Worm (Caenorhabditis elegans) whole organism, L1 larva: ENCODE results near the gene npp-20.

Experiments
- C04F5.9 ChIP-seq: sonication (generic microtip); optimal IDR thresholded peaks from 2 replicates; lab custom pipeline; 2016; ENCODE audit warnings: missing genetic modification characterization, missing compliant biosample characterization
- Y116A8C.19 ChIP-seq: sonication (generic microtip); optimal IDR thresholded peaks from 2 replicates; lab custom pipeline; 2016; ENCODE audit warnings: missing compliant biosample characterization, missing genetic modification characterization, borderline replicate concordance
- aha-1 ChIP-seq: fragments of 150-350 bp; optimal IDR thresholded peaks from 2 replicates; lab custom pipeline; 2014; ENCODE audit warnings: missing biosample characterization, missing genetic modification characterization
- alr-1 ChIP-seq: fragments of 200-800 bp; sonication (Bioruptor generic); optimal IDR thresholded peaks from 2 replicates; lab custom pipeline; 2018; ENCODE audit warnings: borderline replicate concordance, mild to moderate bottlenecking, missing genetic modification characterization, missing compliant biosample characterization
- aly-2 ChIP-seq: fragments of 150-350 bp; optimal IDR thresholded peaks from 2 replicates; lab custom pipeline; 2014; ENCODE audit warnings: missing biosample characterization, missing genetic modification characterization
- blmp-1 ChIP-seq: fragments of 150-350 bp; optimal IDR thresholded peaks from 2 replicates; lab custom pipeline; 2014; ENCODE audit warnings: missing biosample characterization, missing genetic modification characterization
- ceh-8 ChIP-seq: fragments of 200-800 bp; sonication (Bioruptor generic); optimal IDR thresholded peaks from 2 replicates; lab custom pipeline; 2018; ENCODE audit warnings: mild to moderate bottlenecking, missing genetic modification characterization, moderate library complexity, missing compliant biosample characterization
- ceh-82 ChIP-seq, 3 experiments: fragments of 150-350 bp in 1 of 3; sonication (generic microtip) in 2 of 3; optimal IDR thresholded peaks; 2 replicates each; lab custom pipeline; 2014 to 2017; ENCODE audit warnings: missing biosample characterization in 3 of 3, missing genetic modification characterization in 3 of 3
- ceh-90 ChIP-seq: sonication (generic microtip); optimal IDR thresholded peaks from 2 replicates; lab custom pipeline; 2016; ENCODE audit warnings: missing genetic modification characterization, missing compliant biosample characterization
- dsc-1 ChIP-seq: sonication (generic microtip); optimal IDR thresholded peaks from 2 replicates; lab custom pipeline; 2016; ENCODE audit warnings: mild to moderate bottlenecking, missing genetic modification characterization, missing compliant biosample characterization
- efl-1 ChIP-seq, 4 experiments: fragments of 150-350 bp; optimal IDR thresholded peaks in 3 of 4; peaks in 1 of 4; 1 replicate in 1 of 4; 2 replicates in 3 of 4; lab custom pipeline; 2014; ENCODE audit warnings: missing biosample characterization in 2 of 4, missing genetic modification characterization in 2 of 4, missing genetic modification reagents in 2 of 4
- egl-13 ChIP-seq: sonication (generic microtip); optimal IDR thresholded peaks from 2 replicates; lab custom pipeline; 2016; ENCODE audit warnings: missing genotype, missing genetic modification reagents, missing genetic modification characterization, missing compliant biosample characterization
- egl-27 ChIP-seq, 2 experiments: fragments of 150-350 bp in 1 of 2; sonication (generic microtip); optimal IDR thresholded peaks; 3 replicates each; lab custom pipeline; 2017 to 2018; ENCODE audit warnings: missing biosample characterization in 2 of 2, missing genetic modification characterization in 2 of 2, missing genetic modification reagents in 2 of 2
- elt-3 ChIP-seq, 6 experiments: fragments of 150-350 bp in 1 of 6; sonication (generic microtip); optimal IDR thresholded peaks; 2 replicates each; lab custom pipeline; 2017 to 2018; ENCODE audit warnings: missing biosample characterization in 6 of 6, missing genetic modification characterization in 6 of 6, inconsistent platforms in 1 of 6
- fos-1 ChIP-seq: fragments of 150-350 bp; optimal IDR thresholded peaks from 2 replicates; lab custom pipeline; 2014; ENCODE audit warnings: missing biosample characterization, missing genetic modification characterization
- hlh-17 ChIP-seq: fragments of 200-800 bp; sonication (Bioruptor generic); optimal IDR thresholded peaks from 2 replicates; lab custom pipeline; 2018; ENCODE audit warnings: missing genetic modification characterization, mild to moderate bottlenecking, missing compliant biosample characterization, moderate library complexity, borderline replicate concordance
- irx-1 ChIP-seq: sonication (generic microtip); optimal IDR thresholded peaks from 2 replicates; lab custom pipeline; 2016; ENCODE audit warnings: missing genetic modification characterization, missing compliant biosample characterization
- isw-1 ChIP-seq: fragments of 200-800 bp; sonication (Bioruptor generic); IDR thresholded peaks from 2 replicates; pipeline ENCODE4 v1.3.6; 2022; ENCODE audit warnings: missing genetic modification characterization, missing compliant biosample characterization
- lin-14 ChIP-seq: fragments of 200-800 bp; sonication (Bioruptor generic); optimal IDR thresholded peaks from 2 replicates; lab custom pipeline; 2018; ENCODE audit warnings: mild to moderate bottlenecking, missing genetic modification characterization, moderate library complexity, missing compliant biosample characterization
- lin-15B ChIP-seq: fragments of 150-350 bp; sonication (generic microtip); optimal IDR thresholded peaks from 3 replicates; lab custom pipeline; 2014; ENCODE audit warnings: missing biosample characterization, missing genetic modification characterization
- lin-35 ChIP-seq, 2 experiments: fragments of 150-350 bp; optimal IDR thresholded peaks; 2 replicates each; lab custom pipeline; 2014; ENCODE audit warnings: missing biosample characterization in 2 of 2, missing genetic modification characterization in 2 of 2, missing genetic modification reagents in 2 of 2
- lir-3 ChIP-seq: sonication (generic microtip); optimal IDR thresholded peaks from 2 replicates; lab custom pipeline; 2016; ENCODE audit warnings: mild to moderate bottlenecking, missing genetic modification characterization, moderate library complexity, missing compliant biosample characterization; ENCODE audit not compliant: poor library complexity
- mdl-1 ChIP-seq, 2 experiments: fragments of 150-350 bp; optimal IDR thresholded peaks; 2 replicates each; lab custom pipeline; 2014 to 2017; ENCODE audit warnings: missing biosample characterization in 2 of 2, missing genetic modification characterization in 2 of 2, inconsistent platforms in 1 of 2
- mep-1 ChIP-seq: fragments of 150-350 bp; optimal IDR thresholded peaks from 2 replicates; lab custom pipeline; 2014; ENCODE audit warnings: missing biosample characterization, missing genetic modification characterization
- nhr-11 ChIP-seq: fragments of 150-350 bp; optimal IDR thresholded peaks from 2 replicates; lab custom pipeline; 2014; ENCODE audit warnings: missing biosample characterization, missing genetic modification characterization
- nhr-12 ChIP-seq: sonication (generic microtip); optimal IDR thresholded peaks from 2 replicates; lab custom pipeline; 2017; ENCODE audit warnings: missing biosample characterization, missing genetic modification characterization
- nhr-19 ChIP-seq: fragments of 200-800 bp; sonication (Bioruptor generic); conservative IDR thresholded peaks from 2 replicates; pipeline ENCODE4 v1.3.6; 2022; ENCODE audit warnings: missing genetic modification characterization, missing compliant biosample characterization
- nhr-20 ChIP-seq: sonication (generic microtip); optimal IDR thresholded peaks from 2 replicates; lab custom pipeline; 2016; ENCODE audit warnings: mild to moderate bottlenecking, missing genetic modification characterization, missing compliant biosample characterization
- nhr-28 ChIP-seq: fragments of 150-350 bp; optimal IDR thresholded peaks from 2 replicates; lab custom pipeline; 2014; ENCODE audit warnings: missing biosample characterization, missing genetic modification characterization
- nhr-47 ChIP-seq: sonication (generic microtip); optimal IDR thresholded peaks from 2 replicates; lab custom pipeline; 2016; ENCODE audit warnings: mild to moderate bottlenecking, missing genetic modification characterization, moderate library complexity, missing compliant biosample characterization
- nhr-77 ChIP-seq: fragments of 150-350 bp; optimal IDR thresholded peaks from 2 replicates; lab custom pipeline; 2014; ENCODE audit warnings: missing biosample characterization, missing genetic modification characterization
- nhr-84 ChIP-seq: sonication (generic microtip); optimal IDR thresholded peaks from 2 replicates; lab custom pipeline; 2017; ENCODE audit warnings: missing biosample characterization, missing genetic modification characterization
- nhr-85 ChIP-seq: sonication (generic microtip); peaks from one replicate; lab custom pipeline; 2016; ENCODE audit warnings: missing genetic modification characterization, inconsistent platforms, missing compliant biosample characterization
- nhr-90 ChIP-seq: sonication (generic microtip); optimal IDR thresholded peaks from 2 replicates; lab custom pipeline; 2016; ENCODE audit warnings: mild to moderate bottlenecking, missing genetic modification characterization, missing compliant biosample characterization; ENCODE audit not compliant: poor library complexity
- pag-3 ChIP-seq: sonication (generic microtip); optimal IDR thresholded peaks from 2 replicates; lab custom pipeline; 2017; ENCODE audit warnings: missing genetic modification characterization, mild to moderate bottlenecking, missing compliant biosample characterization, antibody characterized with exemption, borderline replicate concordance; ENCODE audit not compliant: insufficient read depth
- pax-3 ChIP-seq: fragments of 200-800 bp; sonication (Bioruptor generic); optimal IDR thresholded peaks from 2 replicates; lab custom pipeline; 2018; ENCODE audit warnings: mild to moderate bottlenecking, missing genetic modification characterization, moderate library complexity, missing compliant biosample characterization
- skn-1 ChIP-seq: fragments of 150-350 bp; optimal IDR thresholded peaks from 2 replicates; lab custom pipeline; 2014; ENCODE audit warnings: missing biosample characterization, missing genetic modification characterization
- snpc-4 ChIP-seq: fragments of 150-350 bp; optimal IDR thresholded peaks from 2 replicates; lab custom pipeline; 2014; ENCODE audit warnings: missing biosample characterization, missing genetic modification characterization
- snu-23 ChIP-seq: sonication (generic microtip); optimal IDR thresholded peaks from 2 replicates; lab custom pipeline; 2016; ENCODE audit warnings: missing genetic modification characterization, missing compliant biosample characterization
- sup-37 ChIP-seq: fragments of 200-800 bp; sonication (Bioruptor generic); optimal IDR thresholded peaks from 2 replicates; lab custom pipeline; 2018; ENCODE audit warnings: mild to moderate bottlenecking, missing genetic modification characterization, missing compliant biosample characterization
- swsn-7 ChIP-seq: sonication (generic microtip); optimal IDR thresholded peaks from 2 replicates; lab custom pipeline; 2016; ENCODE audit warnings: missing genetic modification characterization, missing compliant biosample characterization
- unc-130 ChIP-seq: fragments of 150-350 bp; optimal IDR thresholded peaks from 2 replicates; lab custom pipeline; 2017; ENCODE audit warnings: missing biosample characterization, missing genetic modification characterization, inconsistent platforms
- unc-62 ChIP-seq: fragments of 150-350 bp; optimal IDR thresholded peaks from 2 replicates; lab custom pipeline; 2014; ENCODE audit warnings: missing biosample characterization, missing genetic modification reagents, missing genetic modification characterization
- unc-98 ChIP-seq: fragments of 200-800 bp; sonication (Bioruptor generic); IDR thresholded peaks from 2 replicates; pipeline ENCODE4 v1.3.6; 2022; ENCODE audit warnings: missing genetic modification characterization, missing compliant biosample characterization
- vab-15 ChIP-seq: sonication (generic microtip); optimal IDR thresholded peaks from 2 replicates; lab custom pipeline; 2017; ENCODE audit warnings: missing genotype, mild to moderate bottlenecking, missing genetic modification characterization, missing compliant biosample characterization
- xbp-1 ChIP-seq: sonication (generic microtip); optimal IDR thresholded peaks from 2 replicates; lab custom pipeline; 2016; ENCODE audit warnings: missing genetic modification characterization, missing compliant biosample characterization
- zip-4 ChIP-seq: fragments of 200-800 bp; sonication (Bioruptor generic); optimal IDR thresholded peaks from 2 replicates; lab custom pipeline; 2018; ENCODE audit warnings: mild to moderate bottlenecking, missing genetic modification characterization, moderate library complexity, missing compliant biosample characterization
- ztf-4 ChIP-seq: fragments of 150-350 bp; optimal IDR thresholded peaks from 2 replicates; lab custom pipeline; 2014; ENCODE audit warnings: missing biosample characterization, missing genetic modification characterization

The npp-20 gene

DNA sequence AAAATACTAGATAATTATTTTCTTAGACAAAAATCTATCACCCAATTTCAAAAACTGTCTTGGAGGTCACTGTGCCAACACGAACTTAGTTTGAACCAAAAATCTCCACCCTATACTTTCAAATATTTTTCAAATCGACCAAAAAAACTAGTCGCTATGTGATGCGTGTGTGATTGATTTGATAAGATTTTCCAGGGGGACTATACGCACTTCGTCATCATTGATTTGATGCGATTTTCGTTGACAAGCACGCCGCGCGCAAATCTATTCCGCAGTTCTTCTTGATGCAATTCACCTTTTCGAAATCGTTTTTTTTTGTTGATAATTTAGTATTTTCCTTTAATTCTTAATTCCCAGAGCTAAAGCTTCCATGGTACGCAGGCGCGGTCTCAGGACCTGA is 42.4 kb downstream of the npp-20 start:
- TF ChIP-seq egl-13: no peak
- TF ChIP-seq dsc-1: no peak
- TF ChIP-seq irx-1: no peak
- no peak for TF ChIP-seq lin-15B (tag; lab: Kevin White, UChicago)
- TF ChIP-seq nhr-90 (tag; lab: Kevin White, UChicago): no peak
- peak; percentile 69 for TF ChIP-seq nhr-85 (tag; lab: Kevin White, UChicago)
- no peak for TF ChIP-seq snu-23 (GFP tag; lab: Kevin White, UChicago)
- no peak for TF ChIP-seq alr-1
- TF ChIP-seq unc-130 (tag; lab: Kevin White, UChicago): no peak
- peak; percentile 27 for TF ChIP-seq lin-14
- TF ChIP-seq nhr-20 (tag; lab: Kevin White, UChicago): peak; percentile 20
- TF ChIP-seq pax-3: no peak
- no peak for TF ChIP-seq ceh-8 (GFP tag; lab: Kevin White, UChicago)
- no peak for TF ChIP-seq pag-3 (tag; lab: Kevin White, UChicago)
- TF ChIP-seq unc-62 (GFP tag; lab: Kevin White, UChicago): no peak
- TF ChIP-seq nhr-12 (tag; lab: Kevin White, UChicago): no peak
- TF ChIP-seq ceh-90 (tag; lab: Kevin White, UChicago): no peak
- no peak for TF ChIP-seq isw-1 (GFP tag; lab: Robert Waterston, UW)
- no peak for TF ChIP-seq hlh-17
- no peak for TF ChIP-seq nhr-11 (tag; lab: Kevin White, UChicago)
- TF ChIP-seq nhr-28 (tag; lab: Kevin White, UChicago): no peak
- TF ChIP-seq nhr-77 (tag; lab: Kevin White, UChicago): no peak
- TF ChIP-seq fos-1 (tag; lab: Kevin White, UChicago): no peak
- peak in 4 of 6 experiments; percentile 30 to 71 (median 43) for TF ChIP-seq elt-3 (tag; optimal IDR thresholded peaks at IDR 0.05; lab: Kevin White, UChicago)
- TF ChIP-seq mep-1 (tag; lab: Kevin White, UChicago): no peak
- peak; percentile 51 for TF ChIP-seq blmp-1 (tag; lab: Kevin White, UChicago)
- TF ChIP-seq lin-35 (GFP tag; optimal IDR thresholded peaks at IDR 0.05; lab: Kevin White, UChicago): peak in 1 of 2 experiments; percentile 21
- peak in 1 of 2 experiments; percentile 31 for TF ChIP-seq mdl-1 (tag; optimal IDR thresholded peaks at IDR 0.05; lab: Kevin White, UChicago)

DNA sequence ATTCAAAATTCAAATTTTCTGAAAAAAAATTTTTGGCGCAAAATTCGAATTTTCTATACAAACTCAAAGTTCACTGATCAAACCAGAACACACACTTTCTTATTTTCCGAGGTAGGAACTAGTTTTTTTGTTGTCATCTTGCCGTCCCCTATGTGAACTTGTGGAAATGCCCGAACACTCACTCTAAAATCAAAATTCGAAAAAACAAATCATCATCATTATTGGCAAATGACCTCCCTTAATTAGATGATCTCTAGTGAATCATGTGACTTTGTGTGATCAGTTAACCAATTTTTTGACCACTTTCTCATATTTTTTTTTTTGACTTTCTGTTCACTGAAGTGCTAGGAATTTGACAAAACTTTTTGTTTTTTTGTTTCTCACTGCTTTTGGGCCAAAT is 43.3 kb downstream of the npp-20 start:
- TF ChIP-seq nhr-85 (tag; lab: Kevin White, UChicago) (peak; percentile 57), nhr-47 (tag; lab: Kevin White, UChicago) (no peak), blmp-1 (tag; lab: Kevin White, UChicago) (peak; percentile 32), vab-15 (tag; lab: Kevin White, UChicago) (no peak), egl-13 (no peak), hlh-17 (no peak), zip-4 (GFP tag; lab: Kevin White, UChicago) (no peak), ztf-4 (tag; lab: Kevin White, UChicago) (no peak), pax-3 (no peak), xbp-1 (tag; lab: Kevin White, UChicago) (no peak), snpc-4 (tag; lab: Kevin White, UChicago) (no peak), dsc-1 (no peak), aha-1 (tag; lab: Kevin White, UChicago) (no peak), snu-23 (GFP tag; lab: Kevin White, UChicago) (no peak), unc-98 (GFP tag; lab: Robert Waterston, UW) (no peak), nhr-19 (GFP tag; lab: Robert Waterston, UW) (no peak), aly-2 (tag; lab: Kevin White, UChicago) (no peak), egl-27 (tag; optimal IDR thresholded peaks at IDR 0.05; lab: Kevin White, UChicago) (no peak), lir-3 (tag; lab: Kevin White, UChicago) (no peak), lin-14 (peak; percentile 30), efl-1 (optimal IDR thresholded peaks at IDR 0.05; lab: Kevin White, UChicago) (no peak), efl-1 (GFP tag; optimal IDR thresholded peaks at IDR 0.05 in 1 of 2; lab: Kevin White, UChicago) (peak in 1 of 2 experiments; percentile 91), mdl-1 (tag; optimal IDR thresholded peaks at IDR 0.05; lab: Kevin White, UChicago) (no peak), lin-35 (GFP tag; optimal IDR thresholded peaks at IDR 0.05; lab: Kevin White, UChicago) (no peak), nhr-11 (tag; lab: Kevin White, UChicago) (no peak), ceh-82 (tag; optimal IDR thresholded peaks at IDR 0.05; lab: Kevin White, UChicago) (no peak), Y116A8C.19 (tag; lab: Kevin White, UChicago) (no peak), C04F5.9 (no peak), elt-3 (tag; optimal IDR thresholded peaks at IDR 0.05; lab: Kevin White, UChicago) (peak in 1 of 6 experiments; percentile 22), skn-1 (tag; lab: Kevin White, UChicago) (no peak), nhr-84 (tag; lab: Kevin White, UChicago) (no peak), unc-130 (tag; lab: Kevin White, UChicago) (no peak), pag-3 (tag; lab: Kevin White, UChicago) (no peak), sup-37 (GFP tag; lab: Kevin White, UChicago) (no peak), swsn-7 (tag; lab: Kevin White, UChicago) (no peak), nhr-20 (tag; lab: Kevin White, UChicago) (no peak)
